Worm (Caenorhabditis elegans) whole organism, young adult: ENCODE measurements around the gene ZK829.3.

Experiments
- B0336.3 ChIP-seq: fragments of 200-800 bp; sonication (Bioruptor generic); IDR thresholded peaks from 2 replicates; pipeline ENCODE4 v1.3.6; 2022; ENCODE audit warnings: missing genetic modification characterization, missing compliant biosample characterization
- D2030.7 ChIP-seq: fragments of 200-800 bp; sonication (Bioruptor generic); IDR thresholded peaks from 2 replicates; pipeline ENCODE4 v1.3.6; 2022; ENCODE audit warnings: missing genetic modification reagents, missing genetic modification characterization, missing compliant biosample characterization
- F10E7.11 ChIP-seq: sonication (generic microtip); optimal IDR thresholded peaks from 2 replicates; lab custom pipeline; 2017; ENCODE audit warnings: mild to moderate bottlenecking, missing genetic modification characterization, moderate library complexity, missing compliant biosample characterization
- F33H1.4 ChIP-seq: fragments of 200-800 bp; sonication (Bioruptor generic); IDR thresholded peaks from 2 replicates; pipeline ENCODE4 v1.3.6; 2022; ENCODE audit warnings: missing genetic modification reagents, missing genetic modification characterization, missing compliant biosample characterization
- F49E8.2 ChIP-seq: sonication (generic microtip); optimal IDR thresholded peaks from 3 replicates; lab custom pipeline; 2017; ENCODE audit warnings: missing genetic modification characterization, mild to moderate bottlenecking, missing compliant biosample characterization, antibody characterized with exemption, moderate library complexity; ENCODE audit not compliant: insufficient read depth
- F57A8.1 ChIP-seq: fragments of 200-800 bp; sonication (Bioruptor generic); optimal IDR thresholded peaks from 2 replicates; lab custom pipeline; 2018; ENCODE audit warnings: mild to moderate bottlenecking, missing genetic modification characterization, moderate library complexity, missing compliant biosample characterization
- F57C9.4 ChIP-seq: sonication (generic microtip); optimal IDR thresholded peaks from 2 replicates; lab custom pipeline; 2017; ENCODE audit warnings: mild to moderate bottlenecking, missing genetic modification characterization, missing compliant biosample characterization
- T07F8.4 ChIP-seq: sonication (generic microtip); optimal IDR thresholded peaks from 2 replicates; lab custom pipeline; 2016; ENCODE audit warnings: mild to moderate bottlenecking, missing genetic modification characterization, moderate library complexity, missing compliant biosample characterization
- T26A5.8 ChIP-seq: sonication (generic microtip); optimal IDR thresholded peaks from 2 replicates; lab custom pipeline; 2016; ENCODE audit warnings: missing genetic modification characterization, missing compliant biosample characterization
- akir-1 ChIP-seq: fragments of 200-800 bp; sonication (Bioruptor generic); optimal IDR thresholded peaks from 2 replicates; lab custom pipeline; 2018; ENCODE audit warnings: mild to moderate bottlenecking, missing genetic modification characterization, moderate library complexity, missing compliant biosample characterization
- aptf-2 ChIP-seq: fragments of 200-800 bp; sonication (Bioruptor generic); conservative IDR thresholded peaks from 2 replicates; pipeline ENCODE4 v1.3.6; 2022; ENCODE audit warnings: missing genetic modification reagents, missing genetic modification characterization, missing compliant biosample characterization
- attf-3 ChIP-seq: fragments of 200-800 bp; sonication (Bioruptor generic); conservative IDR thresholded peaks from 2 replicates; pipeline ENCODE4 v1.3.6; 2022; ENCODE audit warnings: missing genetic modification reagents, missing genetic modification characterization, missing compliant biosample characterization
- ccch-3 ChIP-seq: fragments of 200-800 bp; sonication (Bioruptor generic); optimal IDR thresholded peaks from 2 replicates; lab custom pipeline; 2018; ENCODE audit warnings: mild to moderate bottlenecking, missing genetic modification characterization, missing compliant biosample characterization
- cebp-1 ChIP-seq, 2 experiments: fragments of 200-800 bp in 1 of 2; sonication (Bioruptor generic) in 1 of 2; sonication (generic microtip) in 1 of 2; IDR thresholded peaks in 1 of 2; optimal IDR thresholded peaks in 1 of 2; 2 replicates each; pipeline versions ENCODE4 v1.3.6 to Lab custom; 2017 to 2022; ENCODE audit warnings: missing compliant biosample characterization in 2 of 2, missing genetic modification characterization in 2 of 2, mild to moderate bottlenecking in 1 of 2, missing genetic modification reagents in 1 of 2, moderate library complexity in 1 of 2
- ceh-58 ChIP-seq: fragments of 200-800 bp; sonication (Bioruptor generic); IDR thresholded peaks from 2 replicates; pipeline ENCODE4 v1.3.6; 2022; ENCODE audit warnings: missing genetic modification characterization, missing compliant biosample characterization
- ceh-79 ChIP-seq: sonication (generic microtip); optimal IDR thresholded peaks from 2 replicates; lab custom pipeline; 2017; ENCODE audit warnings: mild to moderate bottlenecking, missing genetic modification characterization, missing compliant biosample characterization
- dpl-1 ChIP-seq: fragments of 150-350 bp; optimal IDR thresholded peaks from 2 replicates; lab custom pipeline; 2014; ENCODE audit warnings: missing biosample characterization, missing genetic modification reagents, missing genetic modification characterization
- egl-18 ChIP-seq: fragments of 200-800 bp; sonication (Bioruptor generic); IDR thresholded peaks from 2 replicates; pipeline ENCODE4 v1.3.6; 2022; ENCODE audit warnings: missing genetic modification reagents, missing genetic modification characterization, missing compliant biosample characterization
- fkh-3 ChIP-seq: sonication (generic microtip); optimal IDR thresholded peaks from 2 replicates; lab custom pipeline; 2016; ENCODE audit warnings: mild to moderate bottlenecking, missing genetic modification characterization, missing compliant biosample characterization
- him-1 ChIP-seq: sonication (generic microtip); optimal IDR thresholded peaks from 2 replicates; lab custom pipeline; 2016; ENCODE audit warnings: missing genotype, missing genetic modification reagents, missing genetic modification characterization, missing compliant biosample characterization
- hlh-12 ChIP-seq: sonication (generic microtip); optimal IDR thresholded peaks from 2 replicates; lab custom pipeline; 2016; ENCODE audit warnings: missing genetic modification characterization, missing compliant biosample characterization
- hsf-1 ChIP-seq: fragments of 200-800 bp; sonication (Bioruptor generic); IDR thresholded peaks from 2 replicates; pipeline ENCODE4 v1.3.6; 2022; ENCODE audit warnings: missing genetic modification reagents, missing genetic modification characterization, missing compliant biosample characterization
- let-607 ChIP-seq, 2 experiments: fragments of 200-800 bp in 1 of 2; sonication (Bioruptor generic) in 1 of 2; sonication (generic microtip) in 1 of 2; optimal IDR thresholded peaks; 2 replicates each; lab custom pipeline; 2016 to 2018; ENCODE audit warnings: mild to moderate bottlenecking in 2 of 2, missing compliant biosample characterization in 2 of 2, missing genetic modification characterization in 2 of 2, moderate library complexity in 2 of 2, missing genotype in 1 of 2
- lin-35 ChIP-seq, 3 experiments: fragments of 150-350 bp in 2 of 3; sonication (generic microtip) in 1 of 3; optimal IDR thresholded peaks; 2 replicates each; lab custom pipeline; 2014 to 2018; ENCODE audit warnings: missing biosample characterization in 3 of 3, missing genetic modification characterization in 3 of 3, missing genetic modification reagents in 3 of 3
- madf-10 ChIP-seq: sonication (generic microtip); optimal IDR thresholded peaks from 2 replicates; lab custom pipeline; 2016; ENCODE audit warnings: mild to moderate bottlenecking, missing genetic modification characterization, missing compliant biosample characterization
- madf-3 ChIP-seq: fragments of 200-800 bp; sonication (Bioruptor generic); IDR thresholded peaks from 2 replicates; pipeline ENCODE4 v1.3.6; 2022; ENCODE audit warnings: missing genetic modification reagents, missing genetic modification characterization, missing compliant biosample characterization
- mcd-1 ChIP-seq: fragments of 200-800 bp; sonication (Bioruptor generic); IDR thresholded peaks from 2 replicates; pipeline ENCODE4 v1.3.6; 2022; ENCODE audit warnings: missing genetic modification reagents, missing genetic modification characterization, missing compliant biosample characterization
- mes-4 ChIP-seq: sonication (generic microtip); optimal IDR thresholded peaks from 2 replicates; lab custom pipeline; 2016; ENCODE audit warnings: missing genotype, missing genetic modification characterization, missing compliant biosample characterization
- mxl-1 ChIP-seq: sonication (generic microtip); optimal IDR thresholded peaks from 2 replicates; lab custom pipeline; 2016; ENCODE audit warnings: missing genetic modification characterization, missing compliant biosample characterization
- nfya-1 ChIP-seq: sonication (generic microtip); optimal IDR thresholded peaks from 2 replicates; lab custom pipeline; 2017; ENCODE audit warnings: antibody characterized with exemption, missing compliant biosample characterization, missing genetic modification characterization, borderline replicate concordance; ENCODE audit not compliant: insufficient read depth
- nfya-2 ChIP-seq: fragments of 200-800 bp; sonication (Bioruptor generic); IDR thresholded peaks from 2 replicates; pipeline ENCODE4 v1.3.6; 2022; ENCODE audit warnings: missing genetic modification reagents, missing genetic modification characterization, missing compliant biosample characterization
- nfyb-1 ChIP-seq: fragments of 200-800 bp; sonication (Bioruptor generic); IDR thresholded peaks from 2 replicates; pipeline ENCODE4 v1.3.6; 2022; ENCODE audit warnings: missing genetic modification reagents, missing genetic modification characterization, missing compliant biosample characterization
- nhr-120 ChIP-seq: fragments of 200-800 bp; sonication (Bioruptor generic); IDR thresholded peaks from 2 replicates; pipeline ENCODE4 v1.3.6; 2022; ENCODE audit warnings: missing genetic modification characterization, missing compliant biosample characterization
- nhr-179 ChIP-seq: sonication (generic microtip); optimal IDR thresholded peaks from 2 replicates; lab custom pipeline; 2016; ENCODE audit warnings: mild to moderate bottlenecking, missing genetic modification characterization, missing compliant biosample characterization
- nhr-27 ChIP-seq: fragments of 200-800 bp; sonication (Bioruptor generic); optimal IDR thresholded peaks from 2 replicates; lab custom pipeline; 2018; ENCODE audit warnings: mild to moderate bottlenecking, missing genetic modification characterization, moderate library complexity, missing compliant biosample characterization
- pbrm-1 ChIP-seq: fragments of 200-800 bp; sonication (Bioruptor generic); IDR thresholded peaks from 2 replicates; pipeline ENCODE4 v1.3.6; 2022; ENCODE audit warnings: missing genetic modification reagents, missing genetic modification characterization, missing compliant biosample characterization
- pha-4 ChIP-seq: fragments of 150-350 bp; sonication (generic microtip); optimal IDR thresholded peaks from 2 replicates; lab custom pipeline; 2014; ENCODE audit warnings: missing biosample characterization, missing genetic modification reagents, missing genetic modification characterization
- sdz-38 ChIP-seq: sonication (generic microtip); optimal IDR thresholded peaks from 2 replicates; lab custom pipeline; 2016; ENCODE audit warnings: missing genotype, missing genetic modification characterization, missing compliant biosample characterization
- sea-2 ChIP-seq: fragments of 200-800 bp; sonication (Bioruptor generic); IDR thresholded peaks from 2 replicates; pipeline ENCODE4 v1.3.6; 2022; ENCODE audit warnings: missing genetic modification characterization, missing compliant biosample characterization
- snpc-3.4 ChIP-seq: sonication (generic microtip); optimal IDR thresholded peaks from 2 replicates; lab custom pipeline; 2017; ENCODE audit warnings: missing genetic modification characterization, mild to moderate bottlenecking, missing compliant biosample characterization, antibody characterized with exemption, moderate library complexity, missing genotype, missing genetic modification reagents
- somi-1 ChIP-seq: fragments of 200-800 bp; sonication (Bioruptor generic); optimal IDR thresholded peaks from 2 replicates; lab custom pipeline; 2018; ENCODE audit warnings: mild to moderate bottlenecking, missing genetic modification characterization, missing compliant biosample characterization
- tbx-9 ChIP-seq: sonication (generic microtip); optimal IDR thresholded peaks from 2 replicates; lab custom pipeline; 2016; ENCODE audit warnings: borderline replicate concordance, missing genetic modification characterization, inconsistent platforms, missing compliant biosample characterization
- tlf-1 ChIP-seq: fragments of 200-800 bp; sonication (Bioruptor generic); optimal IDR thresholded peaks from 2 replicates; lab custom pipeline; 2018; ENCODE audit warnings: mild to moderate bottlenecking, missing genetic modification characterization, missing compliant biosample characterization
- unc-130 ChIP-seq: sonication (generic microtip); optimal IDR thresholded peaks from 2 replicates; lab custom pipeline; 2016; ENCODE audit warnings: missing genetic modification reagents, missing genetic modification characterization, missing compliant biosample characterization
- unc-62 ChIP-seq: fragments of 150-350 bp; optimal IDR thresholded peaks from 2 replicates; lab custom pipeline; 2014; ENCODE audit warnings: missing biosample characterization, missing genetic modification reagents, missing genetic modification characterization
- zfh-2 ChIP-seq: fragments of 200-800 bp; sonication (Bioruptor generic); conservative IDR thresholded peaks from 2 replicates; pipeline ENCODE4 v1.3.6; 2022; ENCODE audit warnings: missing genetic modification reagents, missing genetic modification characterization, missing compliant biosample characterization
- zim-3 ChIP-seq: sonication (generic microtip); optimal IDR thresholded peaks from 2 replicates; lab custom pipeline; 2017; ENCODE audit warnings: mild to moderate bottlenecking, missing genetic modification characterization, moderate library complexity, missing compliant biosample characterization
- ztf-25 ChIP-seq: fragments of 200-800 bp; sonication (Bioruptor generic); IDR thresholded peaks from 2 replicates; pipeline ENCODE4 v1.3.6; 2022; ENCODE audit warnings: missing genetic modification reagents, missing genetic modification characterization, missing compliant biosample characterization

Gene ZK829.3

DNA sequence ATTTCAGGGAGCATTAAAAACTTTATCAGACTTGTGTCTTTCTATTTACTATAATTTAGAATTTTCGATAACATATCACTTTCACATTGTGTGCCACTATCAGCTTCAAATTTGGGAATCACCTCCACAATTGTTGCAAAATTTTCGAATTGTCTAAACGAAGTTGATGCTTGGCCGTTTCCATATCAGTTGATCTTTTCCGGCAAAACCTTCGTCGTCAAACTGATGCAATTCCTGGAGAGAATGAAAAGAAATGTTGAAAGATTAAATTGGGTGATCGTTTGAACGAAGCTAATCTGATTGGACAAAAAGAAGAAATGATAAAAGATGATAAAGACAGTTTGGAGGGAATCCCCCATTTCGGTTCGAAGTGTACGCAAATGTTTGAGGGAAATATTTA lies 10.1 kb upstream of the ZK829.3 start (continued):
- TF ChIP-seq nhr-120 (GFP tag; lab: Robert Waterston, UW) (no peak), B0336.3 (GFP tag; lab: Robert Waterston, UW) (0 out of 2 replicates have a peak, but pooled peaks have one; percentile 22), dpl-1 (no peak), hlh-12 (no peak), nhr-27 (tag; lab: Kevin White, UChicago) (no peak), snpc-3.4 (tag; lab: Kevin White, UChicago) (peak; percentile 1), nfyb-1 (GFP tag; lab: Robert Waterston, UW) (no peak), D2030.7 (GFP tag; lab: Robert Waterston, UW) (0 out of 2 replicates have a peak, but pooled peaks have one; percentile 20), tlf-1 (GFP tag; lab: Kevin White, UChicago) (peak; percentile 64), tbx-9 (tag; lab: Kevin White, UChicago) (no peak), attf-3 (GFP tag; lab: Robert Waterston, UW) (no peak), T07F8.4 (tag; lab: Kevin White, UChicago) (no peak), ccch-3 (GFP tag; lab: Kevin White, UChicago) (no peak), zim-3 (tag; lab: Kevin White, UChicago) (peak; percentile 49), nfya-2 (GFP tag; lab: Robert Waterston, UW) (no peak), hsf-1 (GFP tag; lab: Robert Waterston, UW) (peak; percentile 57; the same call in 1 of the 2 replicates), him-1 (no peak), T26A5.8 (tag; lab: Kevin White, UChicago) (peak; percentile 23), pbrm-1 (peak; percentile 44; the same call in 1 of the 2 replicates), fkh-3 (tag; lab: Kevin White, UChicago) (no peak), mcd-1 (peak; percentile 44; the same call in 1 of the 2 replicates), let-607 (tag; optimal IDR thresholded peaks at IDR 0.05; lab: Kevin White, UChicago) (peak in 1 of 2 experiments; percentile 76), F49E8.2 (tag; lab: Kevin White, UChicago) (peak; percentile 41), nhr-179 (no peak), ceh-58 (GFP tag; lab: Robert Waterston, UW) (no peak), F57C9.4 (tag; lab: Kevin White, UChicago) (no peak), sea-2 (GFP tag; lab: Robert Waterston, UW) (no peak), somi-1 (GFP tag; lab: Kevin White, UChicago) (no peak), sdz-38 (tag; lab: Kevin White, UChicago) (no peak), nfya-1 (tag; lab: Kevin White, UChicago) (no peak), F57A8.1 (no peak), ceh-79 (no peak), madf-10 (tag; lab: Kevin White, UChicago) (peak; percentile 70), mes-4 (tag; lab: Kevin White, UChicago) (no peak), madf-3 (GFP tag; lab: Robert Waterston, UW) (peak; percentile 67; the same call in 1 of the 2 replicates), cebp-1 (GFP tag; IDR thresholded peaks at IDR 0.05; lab: Robert Waterston, UW) (peak; percentile 63), cebp-1 (tag; optimal IDR thresholded peaks at IDR 0.05; lab: Kevin White, UChicago) (peak; percentile 65), ztf-25 (GFP tag; lab: Robert Waterston, UW) (no peak), akir-1 (no peak), pha-4 (peak; percentile 71), unc-62 (GFP tag; lab: Kevin White, UChicago) (no peak), unc-130 (GFP tag; lab: Kevin White, UChicago) (no peak), F33H1.4 (GFP tag; lab: Robert Waterston, UW) (no peak), mxl-1 (tag; lab: Kevin White, UChicago) (no peak), F10E7.11 (no peak), zfh-2 (GFP tag; lab: Robert Waterston, UW) (no peak), egl-18 (GFP tag; lab: Robert Waterston, UW) (no peak), aptf-2 (GFP tag; lab: Robert Waterston, UW) (no peak), lin-35 (GFP tag; optimal IDR thresholded peaks at IDR 0.05; lab: Kevin White, UChicago) (peak in 1 of 3 experiments; percentile 53)
